Fruit fly (Drosophila melanogaster): ENCODE results near the gene CG42661.

Gene CG42661

dm6 chr3L:7434715-7435653 lies 30.3 kb upstream of the CG42661 start, which contains the start of gene Rac2 (continued):
- peak; percentile 40; the same call in 1 of the 3 replicates for TF ChIP-seq CG16813 (GFP tag; IDR thresholded peaks at IDR 0.05; ENCODE audit: partially characterized antibody)
- 0 out of 3 replicates have a peak, but pooled peaks have one; percentile 17 for TF ChIP-seq CG11093 (GFP tag; IDR thresholded peaks at IDR 0.05)
- TF ChIP-seq toy (GFP tag; IDR thresholded peaks at IDR 0.05) = no peak
- TF ChIP-seq Spps (tag; optimal IDR thresholded peaks at IDR 0.05) = no peak
- TF ChIP-seq CG10366 (GFP tag; IDR thresholded peaks at IDR 0.05) = no peak
- peak; percentile 7 for TF ChIP-seq salm (tag; optimal IDR thresholded peaks at IDR 0.05)
- TF ChIP-seq CG9437 (GFP tag; optimal IDR thresholded peaks at IDR 0.05) = no peak
- TF ChIP-seq klu (GFP tag; IDR thresholded peaks at IDR 0.05) = no peak
- TF ChIP-seq Taf1 (GFP tag; IDR thresholded peaks at IDR 0.05) = no peak
- TF ChIP-seq CG32772 (GFP tag; IDR thresholded peaks at IDR 0.05) = peak; percentile 39; the same call in 1 of the 2 replicates
- TF ChIP-seq CG4282 (GFP tag; optimal IDR thresholded peaks at IDR 0.05) = no peak
- 0 out of 2 replicates have a peak, but pooled peaks have one; percentile 47 for TF ChIP-seq Awh (GFP tag; IDR thresholded peaks at IDR 0.05)
- no peak for TF ChIP-seq CG8290 (GFP tag; optimal IDR thresholded peaks at IDR 0.05)
- TF ChIP-seq CG8290 (tag; optimal IDR thresholded peaks at IDR 0.05) = peak; percentile 10 to 44
- TF ChIP-seq CG31388 (GFP tag; optimal IDR thresholded peaks at IDR 0.05) = no peak
- peak; percentile 51; the same call in 2 of the 4 replicates for TF ChIP-seq Dll (GFP tag; IDR thresholded peaks at IDR 0.05; ENCODE audit: partially characterized antibody)
- peak; percentile 45; the same call in 1 of the 2 replicates for TF ChIP-seq sob (GFP tag; IDR thresholded peaks at IDR 0.05)
- no peak for TF ChIP-seq chif (GFP tag; optimal IDR thresholded peaks at IDR 0.05)
- TF ChIP-seq pho (GFP tag; optimal IDR thresholded peaks at IDR 0.05) = no peak
- TF ChIP-seq CG7839 (tag; optimal IDR thresholded peaks at IDR 0.05) = peak; percentile 31
- no peak for TF ChIP-seq lbe (GFP tag; optimal IDR thresholded peaks at IDR 0.05)
- no peak for TF ChIP-seq CG13894 (tag; optimal IDR thresholded peaks at IDR 0.05)
- peak; percentile 86 for TF ChIP-seq sens (GFP tag)
- no peak for TF ChIP-seq CG1024 (GFP tag; IDR thresholded peaks at IDR 0.05)
- TF ChIP-seq CG7963 (GFP tag; IDR thresholded peaks at IDR 0.05; ENCODE audit: partially characterized antibody) = no peak
- peak; percentile 91 for TF ChIP-seq CG8478 (optimal IDR thresholded peaks at IDR 0.05)
- TF ChIP-seq sim (GFP tag; IDR thresholded peaks at IDR 0.05) = peak; percentile 44; the same call in 1 of the 2 replicates
- TF ChIP-seq pnt (GFP tag; optimal IDR thresholded peaks at IDR 0.05) = peak; percentile 24
- no peak for TF ChIP-seq Dp (GFP tag; optimal IDR thresholded peaks at IDR 0.05)
- TF ChIP-seq Lpt (GFP tag; optimal IDR thresholded peaks at IDR 0.05) = no peak
- peak; percentile 63 for TF ChIP-seq sd (tag; optimal IDR thresholded peaks at IDR 0.05)
- no peak for TF ChIP-seq CG14050 (GFP tag; IDR thresholded peaks at IDR 0.05)
- TF ChIP-seq CG30403 (GFP tag; optimal IDR thresholded peaks at IDR 0.05) = no peak
- TF ChIP-seq CG33213 (GFP tag; optimal IDR thresholded peaks at IDR 0.05) = no peak
- TF ChIP-seq Fer2 (tag; optimal IDR thresholded peaks at IDR 0.05) = no peak
- TF ChIP-seq TFAM (GFP tag; optimal IDR thresholded peaks at IDR 0.05) = no peak
- peak; percentile 64 for TF ChIP-seq sqz (GFP tag; optimal IDR thresholded peaks at IDR 0.05)
- TF ChIP-seq CG5953 (GFP tag; IDR thresholded peaks at IDR 0.05) = 0 out of 2 replicates have a peak, but pooled peaks have one; percentile 3
- 0 out of 2 replicates have a peak, but pooled peaks have one; percentile 24 for TF ChIP-seq CG4404 (GFP tag; IDR thresholded peaks at IDR 0.05)
- TF ChIP-seq CG34224 (GFP tag; IDR thresholded peaks at IDR 0.05; ENCODE audit: partially characterized antibody) = peak; percentile 42; the same call in 2 of the 3 replicates
- peak; percentile 54 for TF ChIP-seq bbx (GFP tag; IDR thresholded peaks at IDR 0.05; ENCODE audit: partially characterized antibody)
- TF ChIP-seq CG2678 (tag; optimal IDR thresholded peaks at IDR 0.05) = peak; percentile 24
- 0 out of 2 replicates have a peak, but pooled peaks have one; percentile 9 for TF ChIP-seq CG14441 (GFP tag; IDR thresholded peaks at IDR 0.05)
- TF ChIP-seq CoRest (tag; optimal IDR thresholded peaks at IDR 0.05) = peak; percentile 22
- TF ChIP-seq CG15601 (tag; optimal IDR thresholded peaks at IDR 0.05) = peak; percentile 64
- no peak for TF ChIP-seq pita (GFP tag; optimal IDR thresholded peaks at IDR 0.05)
- TF ChIP-seq HmgD (GFP tag; optimal IDR thresholded peaks at IDR 0.05) = peak; percentile 45
- no peak for TF ChIP-seq dati (GFP tag; IDR thresholded peaks at IDR 0.05)
- no peak for TF ChIP-seq CG18011 (GFP tag; optimal IDR thresholded peaks at IDR 0.05)

Measured in whole organism, embryonic.